Worm (Caenorhabditis elegans): ENCODE results near the gene F07G11.4.

ce11 chrV:7255095-7255494 lies 40.1 kb downstream of the F07G11.4 start, which contains the start of gene C05C8.8:
- TF ChIP-seq dve-1 (tag; optimal IDR thresholded peaks at IDR 0.05) (no peak), ref-2 (tag; optimal IDR thresholded peaks at IDR 0.05) (no peak), ceh-9 (tag; optimal IDR thresholded peaks at IDR 0.05) (no peak), lin-11 (tag; optimal IDR thresholded peaks at IDR 0.05) (no peak), ceh-48 (tag; optimal IDR thresholded peaks at IDR 0.05) (no peak), F13H6.1 (tag; optimal IDR thresholded peaks at IDR 0.05) (no peak), Y22D7AL.16 (tag; optimal IDR thresholded peaks at IDR 0.05) (no peak), nhr-232 (tag; optimal IDR thresholded peaks at IDR 0.05) (no peak), unc-86 (tag; optimal IDR thresholded peaks at IDR 0.05) (no peak), ama-1 (optimal IDR thresholded peaks at IDR 0.05) (no peak), C08G9.2 (tag; optimal IDR thresholded peaks at IDR 0.05) (no peak), pha-4 (tag; optimal IDR thresholded peaks at IDR 0.05) (no peak)
